Fruit fly (Drosophila melanogaster) whole organism, wandering third instar larva: Measurements from ENCODE around the gene CG5003.

Source experiments
- Abd-B ChIP-seq: fragments of >200 bp; optimal IDR thresholded peaks from 2 replicates; lab custom pipeline; 2017; ENCODE audit warnings: missing biosample characterization, missing genetic modification characterization
- CG9705 ChIP-seq: fragments of 200-800 bp; sonication (Bioruptor generic); optimal IDR thresholded peaks from 2 replicates; lab custom pipeline; 2018; ENCODE audit warnings: missing biosample characterization, mild to moderate bottlenecking, missing genetic modification characterization
- CrebA ChIP-seq: fragments of 200-800 bp; sonication (Bioruptor generic); optimal IDR thresholded peaks from 2 replicates; lab custom pipeline; 2016; ENCODE audit warnings: missing biosample characterization, mild to moderate bottlenecking, missing genetic modification characterization, borderline replicate concordance
- Dfd ChIP-seq: fragments of >200 bp; optimal IDR thresholded peaks from 2 replicates; lab custom pipeline; 2017; ENCODE audit warnings: missing biosample characterization, missing genetic modification characterization
- Dif ChIP-seq: fragments of 200-275, 200-300 bp; sonication (Bioruptor generic); optimal IDR thresholded peaks from 2 replicates; lab custom pipeline; 2018; ENCODE audit warnings: missing biosample characterization, missing genetic modification characterization; ENCODE audit not compliant: partially characterized antibody
- GATAd ChIP-seq: sonication (Bioruptor generic); optimal IDR thresholded peaks from 2 replicates; lab custom pipeline; 2016; ENCODE audit warnings: missing biosample characterization, missing genetic modification characterization
- Hnf4 ChIP-seq: fragments of 200-800 bp; sonication (Bioruptor generic); optimal IDR thresholded peaks from 2 replicates; lab custom pipeline; 2016; ENCODE audit warnings: missing biosample characterization, mild to moderate bottlenecking, missing genetic modification characterization
- Jra ChIP-seq: sonication (Bioruptor generic); optimal IDR thresholded peaks from 2 replicates; lab custom pipeline; 2016; ENCODE audit warnings: missing biosample characterization, missing genetic modification characterization
- Mio ChIP-seq: sonication (Bioruptor generic); optimal IDR thresholded peaks from 2 replicates; lab custom pipeline; 2016; ENCODE audit warnings: missing biosample characterization, missing genetic modification characterization
- Rel ChIP-seq, 2 experiments: fragments of 200-800 bp; sonication (Bioruptor generic) in 1 of 2; optimal IDR thresholded peaks; 2 replicates in 1 of 2; 3 replicates in 1 of 2; lab custom pipeline; 2016 to 2019; ENCODE audit warnings: mild to moderate bottlenecking in 2 of 2, missing biosample characterization in 2 of 2, missing genetic modification characterization in 2 of 2, moderate library complexity in 1 of 2
- dsf ChIP-seq: sonication (Bioruptor generic); optimal IDR thresholded peaks from 2 replicates; lab custom pipeline; 2016; ENCODE audit warnings: missing biosample characterization, missing genetic modification characterization, borderline replicate concordance
- foxo ChIP-seq, 2 experiments: fragments of 200-800 bp; sonication (Bioruptor generic); optimal IDR thresholded peaks; 2 replicates in 1 of 2; 3 replicates in 1 of 2; lab custom pipeline; 2016 to 2017; ENCODE audit warnings: missing biosample characterization in 2 of 2, missing genetic modification characterization in 2 of 2
- fru ChIP-seq: fragments of 200-800 bp; sonication (Bioruptor generic); optimal IDR thresholded peaks from 3 replicates; lab custom pipeline; 2016; ENCODE audit warnings: missing biosample characterization, mild to moderate bottlenecking, missing genetic modification characterization
- jim ChIP-seq: fragments of 175-275, 200-325 bp; sonication (Bioruptor generic); optimal IDR thresholded peaks from 2 replicates; lab custom pipeline; 2016; ENCODE audit warnings: missing biosample characterization, mild to moderate bottlenecking, missing genetic modification characterization
- pan ChIP-seq: fragments of >200 bp; optimal IDR thresholded peaks from 2 replicates; lab custom pipeline; 2017
- psq ChIP-seq: fragments of 200-800 bp; sonication (Bioruptor generic); optimal IDR thresholded peaks from 3 replicates; lab custom pipeline; 2017; ENCODE audit warnings: missing biosample characterization, mild to moderate bottlenecking, missing genetic modification characterization, moderate library complexity
- rgr ChIP-seq: fragments of 200-800 bp; sonication (Bioruptor generic); optimal IDR thresholded peaks from 3 replicates; lab custom pipeline; 2016; ENCODE audit warnings: missing biosample characterization, mild to moderate bottlenecking, missing genetic modification characterization
- sage ChIP-seq: fragments of 200-800 bp; sonication (Bioruptor generic); optimal IDR thresholded peaks from 2 replicates; lab custom pipeline; 2016; ENCODE audit warnings: missing biosample characterization, mild to moderate bottlenecking, missing genetic modification characterization
- usp ChIP-seq: fragments of >200 bp; optimal IDR thresholded peaks from 2 replicates; lab custom pipeline; 2017; ENCODE audit warnings: missing biosample characterization, missing genetic modification characterization
- woc ChIP-seq: sonication (Bioruptor generic); optimal IDR thresholded peaks from 2 replicates; lab custom pipeline; 2016; ENCODE audit warnings: missing biosample characterization, mild to moderate bottlenecking, missing genetic modification characterization

The CG5003 gene

DNA sequence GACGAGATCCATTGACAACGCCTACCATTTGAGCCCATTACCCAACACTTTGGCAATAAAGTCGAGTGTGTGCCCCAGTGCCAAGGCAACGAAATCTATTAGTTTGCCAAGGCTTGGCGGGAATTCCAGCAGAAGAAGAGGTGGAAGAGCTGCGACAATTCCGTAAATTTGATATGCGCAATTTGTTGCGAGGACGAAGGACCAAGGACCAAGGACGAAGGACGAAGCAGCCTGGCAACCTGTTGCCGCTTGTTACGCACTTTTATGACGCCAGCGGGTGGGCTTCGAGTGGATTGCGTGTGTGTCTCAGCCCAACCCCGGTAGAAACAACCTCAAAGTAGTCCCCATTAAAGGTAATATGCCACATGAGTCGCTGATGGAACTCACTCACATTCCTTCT, 28.2 kb downstream of the CG5003 start:
- TF ChIP-seq usp (GFP tag; lab: Kevin White, UChicago) (no peak), GATAd (GFP tag; lab: Kevin White, UChicago) (no peak), pan (lab: Kevin White, UChicago) (no peak), rgr (GFP tag; lab: Kevin White, UChicago) (no peak), dsf (GFP tag; lab: Kevin White, UChicago) (no peak), Hnf4 (no peak), CrebA (GFP tag; lab: Kevin White, UChicago) (no peak), CG9705 (no peak), fru (GFP tag; lab: Kevin White, UChicago) (no peak), Rel (GFP tag; optimal IDR thresholded peaks at IDR 0.05; lab: Kevin White, UChicago) (no peak), Rel (tag; optimal IDR thresholded peaks at IDR 0.05; lab: Kevin White, UChicago) (no peak), Dfd (GFP tag; lab: Kevin White, UChicago) (no peak), Mio (no peak), Abd-B (GFP tag; lab: Kevin White, UChicago) (no peak)
- TF ChIP-seq, all 38 proteins: peak for 0

DNA sequence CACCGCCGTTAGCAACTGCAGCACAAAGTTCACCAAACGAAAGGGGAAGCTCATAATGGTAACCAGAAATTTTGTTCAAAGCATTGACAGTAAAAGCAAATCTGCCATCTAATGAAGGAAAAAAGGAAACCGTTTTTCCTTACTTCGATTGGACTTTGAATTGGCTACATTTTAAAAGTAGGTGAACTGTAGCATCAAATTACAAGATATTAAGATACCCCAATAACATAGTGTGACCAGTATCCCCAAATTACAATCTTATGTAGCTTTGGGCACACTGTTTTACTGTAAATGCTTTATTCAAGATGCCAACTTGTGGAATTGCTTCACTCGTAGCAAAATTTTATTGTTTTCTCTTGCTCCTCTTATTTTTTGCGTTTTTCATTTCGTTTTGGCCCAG, 44.0 kb downstream of the CG5003 start, which contains the start of gene CG12426:
TSS of gene CG12426 (minus strand) at position 101 of the 400 bp plus-strand sequence.
- TF ChIP-seq jim (GFP tag; lab: Kevin White, UChicago): no peak
- no peak for TF ChIP-seq Dif (GFP tag; lab: Kevin White, UChicago)
- TF ChIP-seq woc: no peak
- TF ChIP-seq sage (GFP tag; lab: Kevin White, UChicago): no peak
- no peak for TF ChIP-seq usp (GFP tag; lab: Kevin White, UChicago)
- no peak for TF ChIP-seq foxo (GFP tag; optimal IDR thresholded peaks at IDR 0.05; lab: Kevin White, UChicago)
- no peak for TF ChIP-seq Dfd (GFP tag; lab: Kevin White, UChicago)
- TF ChIP-seq CG9705: no peak
- no peak for TF ChIP-seq Jra (GFP tag; lab: Kevin White, UChicago)
- no peak for TF ChIP-seq psq (GFP tag; lab: Kevin White, UChicago)
